Fruit fly (Drosophila melanogaster) whole organism: ENCODE data around the gene CG9098.

Source experiments
- Dll ChIP-seq: fragments of >200 bp; optimal IDR thresholded peaks from 2 replicates; lab custom pipeline; 2017
- EcR ChIP-seq, 2 experiments: fragments of >200 bp; optimal IDR thresholded peaks; 2 replicates each; lab custom pipeline; 2017; ENCODE audit warnings: missing biosample characterization in 2 of 2, missing genetic modification characterization in 2 of 2, missing genetic modification reagents in 2 of 2
- pan ChIP-seq: fragments of >200 bp; optimal IDR thresholded peaks from 2 replicates; lab custom pipeline; 2017
- psq ChIP-seq: fragments of >200 bp; optimal IDR thresholded peaks from 2 replicates; lab custom pipeline; 2017
- usp ChIP-seq: fragments of >200 bp; optimal IDR thresholded peaks from 2 replicates; lab custom pipeline; 2017; ENCODE audit warnings: missing biosample characterization, missing genetic modification characterization, mixed read lengths

- TF ChIP-seq usp (GFP tag; lab: Kevin White, UChicago) (no peak), psq (lab: Kevin White, UChicago) (no peak), EcR (GFP tag; optimal IDR thresholded peaks at IDR 0.05; lab: Kevin White, UChicago) (no peak), pan (lab: Kevin White, UChicago) (no peak), Dll (lab: Kevin White, UChicago) (no peak)
Observed at dm6 chr2L:6048542-6048941, 36.4 kb upstream of the CG9098 start, which contains the start of the genes CG34179 and slmo.
